Worm (Caenorhabditis elegans) whole organism, young adult: Measurements from ENCODE around the gene R02F11.9.
A peak's percentile ranks its signal among the peaks of the same experiment; 100 is the strongest.

Experiments
- B0261.1 ChIP-seq: sonication (generic microtip); optimal IDR thresholded peaks from 2 replicates; lab custom pipeline; 2016; ENCODE audit warnings: mild to moderate bottlenecking, missing genetic modification characterization, moderate library complexity, missing compliant biosample characterization
- B0336.3 ChIP-seq: fragments of 200-800 bp; sonication (Bioruptor generic); IDR thresholded peaks from 2 replicates; pipeline ENCODE4 v1.3.6; 2022; ENCODE audit warnings: missing genetic modification characterization, missing compliant biosample characterization
- C06A6.2 ChIP-seq: fragments of 200-800 bp; sonication (Bioruptor generic); conservative IDR thresholded peaks from 2 replicates; pipeline ENCODE4 v1.3.6; 2022; ENCODE audit warnings: missing genetic modification characterization, missing compliant biosample characterization
- F37B4.10 ChIP-seq: fragments of 200-800 bp; sonication (Bioruptor generic); IDR thresholded peaks from 2 replicates; pipeline ENCODE4 v1.3.6; 2022; ENCODE audit warnings: missing genetic modification characterization, missing compliant biosample characterization
- F55B11.4 ChIP-seq: sonication (generic microtip); optimal IDR thresholded peaks from 2 replicates; lab custom pipeline; 2016; ENCODE audit warnings: missing compliant biosample characterization, missing genetic modification characterization, borderline replicate concordance; ENCODE audit not compliant: insufficient read depth
- K11D2.4 ChIP-seq: fragments of 200-800 bp; sonication (Bioruptor generic); IDR thresholded peaks from 2 replicates; pipeline ENCODE4 v1.3.6; 2022; ENCODE audit warnings: missing genetic modification reagents, missing genetic modification characterization, missing compliant biosample characterization
- T07F8.4 ChIP-seq: sonication (generic microtip); optimal IDR thresholded peaks from 2 replicates; lab custom pipeline; 2016; ENCODE audit warnings: mild to moderate bottlenecking, missing genetic modification characterization, moderate library complexity, missing compliant biosample characterization
- Y56A3A.18 ChIP-seq: fragments of 200-800 bp; sonication (Bioruptor generic); IDR thresholded peaks from 2 replicates; pipeline ENCODE4 v1.3.6; 2022; ENCODE audit warnings: missing genetic modification reagents, missing genetic modification characterization, missing compliant biosample characterization
- Y67H2A.10 ChIP-seq: fragments of 200-800 bp; sonication (Bioruptor generic); conservative IDR thresholded peaks from 2 replicates; pipeline ENCODE4 v1.3.6; 2022; ENCODE audit warnings: missing genetic modification reagents, missing genetic modification characterization, missing compliant biosample characterization
- Y95B8A.8 ChIP-seq: fragments of 200-800 bp; sonication (Bioruptor generic); IDR thresholded peaks from 2 replicates; pipeline ENCODE4 v1.3.6; 2022; ENCODE audit warnings: missing genetic modification reagents, missing genetic modification characterization, missing compliant biosample characterization
- ama-1 ChIP-seq, 3 experiments: fragments of 150-350 bp in 1 of 3; sonication (generic microtip) in 2 of 3; optimal IDR thresholded peaks; 2 replicates each; lab custom pipeline; 2014 to 2018; ENCODE audit warnings: missing biosample characterization in 2 of 3, missing genetic modification characterization in 2 of 3, missing genetic modification reagents in 2 of 3
- atf-7 ChIP-seq: sonication (generic microtip); optimal IDR thresholded peaks from 2 replicates; lab custom pipeline; 2017; ENCODE audit warnings: mild to moderate bottlenecking, missing genetic modification characterization, missing compliant biosample characterization
- cebp-2 ChIP-seq: fragments of 200-800 bp; sonication (Bioruptor generic); IDR thresholded peaks from 2 replicates; pipeline ENCODE4 v1.3.6; 2022; ENCODE audit warnings: missing genetic modification characterization, missing compliant biosample characterization
- ceh-100 ChIP-seq: fragments of 200-800 bp; sonication (Bioruptor generic); IDR thresholded peaks from 2 replicates; pipeline ENCODE4 v1.3.6; 2022; ENCODE audit warnings: missing genetic modification reagents, missing genetic modification characterization, missing compliant biosample characterization
- dpl-1 ChIP-seq: fragments of 150-350 bp; optimal IDR thresholded peaks from 2 replicates; lab custom pipeline; 2014; ENCODE audit warnings: missing biosample characterization, missing genetic modification reagents, missing genetic modification characterization
- egl-18 ChIP-seq: fragments of 200-800 bp; sonication (Bioruptor generic); IDR thresholded peaks from 2 replicates; pipeline ENCODE4 v1.3.6; 2022; ENCODE audit warnings: missing genetic modification reagents, missing genetic modification characterization, missing compliant biosample characterization
- egrh-3 ChIP-seq: fragments of 200-800 bp; sonication (Bioruptor generic); IDR thresholded peaks from 2 replicates; pipeline ENCODE4 v1.3.6; 2022; ENCODE audit warnings: missing genetic modification reagents, missing genetic modification characterization, missing compliant biosample characterization
- gei-17 ChIP-seq: fragments of 200-800 bp; sonication (Bioruptor generic); optimal IDR thresholded peaks from 2 replicates; lab custom pipeline; 2018; ENCODE audit warnings: mild to moderate bottlenecking, missing genetic modification characterization, missing compliant biosample characterization
- him-1 ChIP-seq: sonication (generic microtip); optimal IDR thresholded peaks from 2 replicates; lab custom pipeline; 2016; ENCODE audit warnings: missing genotype, missing genetic modification reagents, missing genetic modification characterization, missing compliant biosample characterization
- hlh-26 ChIP-seq: fragments of 200-800 bp; sonication (Bioruptor generic); conservative IDR thresholded peaks from 2 replicates; pipeline ENCODE4 v1.3.6; 2022; ENCODE audit warnings: missing genetic modification reagents, missing genetic modification characterization, missing compliant biosample characterization
- hsf-1 ChIP-seq: fragments of 200-800 bp; sonication (Bioruptor generic); IDR thresholded peaks from 2 replicates; pipeline ENCODE4 v1.3.6; 2022; ENCODE audit warnings: missing genetic modification reagents, missing genetic modification characterization, missing compliant biosample characterization
- let-607 ChIP-seq, 2 experiments: fragments of 200-800 bp in 1 of 2; sonication (Bioruptor generic) in 1 of 2; sonication (generic microtip) in 1 of 2; optimal IDR thresholded peaks; 2 replicates each; lab custom pipeline; 2016 to 2018; ENCODE audit warnings: mild to moderate bottlenecking in 2 of 2, missing compliant biosample characterization in 2 of 2, missing genetic modification characterization in 2 of 2, moderate library complexity in 2 of 2, missing genotype in 1 of 2
- lir-1 ChIP-seq: fragments of 200-800 bp; sonication (Bioruptor generic); conservative IDR thresholded peaks from 2 replicates; pipeline ENCODE4 v1.3.6; 2022; ENCODE audit warnings: missing genetic modification reagents, missing genetic modification characterization, missing compliant biosample characterization
- madf-10 ChIP-seq: sonication (generic microtip); optimal IDR thresholded peaks from 2 replicates; lab custom pipeline; 2016; ENCODE audit warnings: mild to moderate bottlenecking, missing genetic modification characterization, missing compliant biosample characterization
- madf-3 ChIP-seq: fragments of 200-800 bp; sonication (Bioruptor generic); IDR thresholded peaks from 2 replicates; pipeline ENCODE4 v1.3.6; 2022; ENCODE audit warnings: missing genetic modification reagents, missing genetic modification characterization, missing compliant biosample characterization
- madf-6 ChIP-seq: fragments of 200-800 bp; sonication (Bioruptor generic); IDR thresholded peaks from 2 replicates; pipeline ENCODE4 v1.3.6; 2022; ENCODE audit warnings: missing genetic modification reagents, missing genetic modification characterization, missing compliant biosample characterization
- nhr-27 ChIP-seq: fragments of 200-800 bp; sonication (Bioruptor generic); optimal IDR thresholded peaks from 2 replicates; lab custom pipeline; 2018; ENCODE audit warnings: mild to moderate bottlenecking, missing genetic modification characterization, moderate library complexity, missing compliant biosample characterization
- nhr-80 ChIP-seq: sonication (generic microtip); optimal IDR thresholded peaks from 2 replicates; lab custom pipeline; 2016; ENCODE audit warnings: missing genetic modification characterization, missing compliant biosample characterization
- sea-2 ChIP-seq: fragments of 200-800 bp; sonication (Bioruptor generic); IDR thresholded peaks from 2 replicates; pipeline ENCODE4 v1.3.6; 2022; ENCODE audit warnings: missing genetic modification characterization, missing compliant biosample characterization
- snpc-4 ChIP-seq, 5 experiments: fragments of 150-350 bp in 1 of 5; sonication (generic microtip) in 4 of 5; optimal IDR thresholded peaks; 2 replicates each; lab custom pipeline; 2014 to 2018; ENCODE audit warnings: missing genetic modification characterization in 5 of 5, missing biosample characterization in 3 of 5, antibody characterized with exemption in 2 of 5, mild to moderate bottlenecking in 2 of 5, missing compliant biosample characterization in 2 of 5, missing genotype in 2 of 5, moderate library complexity in 2 of 5, missing genetic modification reagents in 1 of 5
- sptf-2 ChIP-seq: fragments of 200-800 bp; sonication (Bioruptor generic); optimal IDR thresholded peaks from 2 replicates; lab custom pipeline; 2018; ENCODE audit warnings: mild to moderate bottlenecking, missing genetic modification characterization, missing compliant biosample characterization
- ztf-25 ChIP-seq: fragments of 200-800 bp; sonication (Bioruptor generic); IDR thresholded peaks from 2 replicates; pipeline ENCODE4 v1.3.6; 2022; ENCODE audit warnings: missing genetic modification reagents, missing genetic modification characterization, missing compliant biosample characterization
- ztf-6 ChIP-seq: fragments of 200-800 bp; sonication (Bioruptor generic); IDR thresholded peaks from 2 replicates; pipeline ENCODE4 v1.3.6; 2022; ENCODE audit warnings: missing genetic modification reagents, missing genetic modification characterization, missing compliant biosample characterization

Gene R02F11.9

ce11 chrV:4790368-4790767 is 3.1 kb downstream of the R02F11.9 start, which contains the start of gene R02F11.12:
TSS of gene R02F11.12 (plus strand) at chrV:4790668.
- no peak for TF ChIP-seq Y56A3A.18
- no peak for TF ChIP-seq dpl-1 (GFP tag; lab: Kevin White, UChicago)
- no peak for TF ChIP-seq sptf-2
- no peak for TF ChIP-seq him-1 (tag; lab: Kevin White, UChicago)
- TF ChIP-seq ceh-100 = no peak
- TF ChIP-seq atf-7 (tag; lab: Kevin White, UChicago) = no peak
- no peak for TF ChIP-seq T07F8.4 (tag; lab: Kevin White, UChicago)
- no peak for TF ChIP-seq K11D2.4 (GFP tag; lab: Robert Waterston, UW)
- no peak for TF ChIP-seq gei-17 (GFP tag; lab: Kevin White, UChicago)
- no peak for TF ChIP-seq Y95B8A.8 (GFP tag; lab: Robert Waterston, UW)
- TF ChIP-seq madf-6 (GFP tag; lab: Robert Waterston, UW) = no peak
- no peak for TF ChIP-seq sea-2 (GFP tag; lab: Robert Waterston, UW)
- no peak for TF ChIP-seq C06A6.2 (GFP tag; lab: Robert Waterston, UW)
- TF ChIP-seq snpc-4 (GFP tag; optimal IDR thresholded peaks at IDR 0.05; lab: Kevin White, UChicago) = no peak
- TF ChIP-seq snpc-4 (tag; optimal IDR thresholded peaks at IDR 0.05; lab: Kevin White, UChicago) = no peak
- no peak for TF ChIP-seq ama-1 (optimal IDR thresholded peaks at IDR 0.05; lab: Kevin White, UChicago)
- TF ChIP-seq ama-1 (GFP tag; optimal IDR thresholded peaks at IDR 0.05; lab: Kevin White, UChicago) = no peak
- no peak for TF ChIP-seq let-607 (tag; optimal IDR thresholded peaks at IDR 0.05; lab: Kevin White, UChicago)

ce11 chrV:4791569-4791968 is 4.3 kb downstream of the R02F11.9 start, which contains the start of gene R02F11.11:
TSS of gene R02F11.11 (plus strand) at chrV:4791869.
- no peak for TF ChIP-seq madf-10
- TF ChIP-seq lir-1 (GFP tag; lab: Robert Waterston, UW) = no peak
- no peak for TF ChIP-seq F55B11.4 (tag; lab: Kevin White, UChicago)

- TF ChIP-seq madf-3 (GFP tag; lab: Robert Waterston, UW) (no peak), sea-2 (GFP tag; lab: Robert Waterston, UW) (no peak), B0261.1 (tag; lab: Kevin White, UChicago) (no peak), ztf-6 (GFP tag; lab: Robert Waterston, UW) (no peak), ztf-25 (GFP tag; lab: Robert Waterston, UW) (no peak), nhr-27 (tag; lab: Kevin White, UChicago) (no peak), Y67H2A.10 (GFP tag; lab: Robert Waterston, UW) (no peak), B0336.3 (GFP tag; lab: Robert Waterston, UW) (no peak), egrh-3 (GFP tag; lab: Robert Waterston, UW) (no peak), nhr-80 (no peak), ama-1 (optimal IDR thresholded peaks at IDR 0.05; lab: Kevin White, UChicago) (no peak), ama-1 (GFP tag; optimal IDR thresholded peaks at IDR 0.05; lab: Kevin White, UChicago) (no peak), lir-1 (GFP tag; lab: Robert Waterston, UW) (no peak), cebp-2 (GFP tag; lab: Robert Waterston, UW) (no peak), egl-18 (GFP tag; lab: Robert Waterston, UW) (no peak), F37B4.10 (GFP tag; lab: Robert Waterston, UW) (no peak), hlh-26 (GFP tag; lab: Robert Waterston, UW) (no peak)
- TF ChIP-seq, all 124 proteins: peak for 0
Measured at ce11 chrV:4794308-4794707, 7.0 kb downstream of the R02F11.9 start, which contains the start of gene R02F11.2. TSS of gene R02F11.2 (plus strand) at chrV:4794599.

- no peak for TF ChIP-seq gei-17 (GFP tag; lab: Kevin White, UChicago)
- TF ChIP-seq hsf-1 (GFP tag; lab: Robert Waterston, UW) = 0 out of 2 replicates have a peak, but pooled peaks have one; percentile 22
Measured at ce11 chrV:4800794-4801193, 13.5 kb downstream of the R02F11.9 start, which contains the start of gene R02F11.1. TSS of gene R02F11.1 (plus strand) at chrV:4801094.
